Worm (Caenorhabditis elegans) whole organism, L1 larva: ENCODE measurements around the gene D1053.3.

Experiments used
- C04F5.9 ChIP-seq: sonication (generic microtip); optimal IDR thresholded peaks from 2 replicates; lab custom pipeline; 2016; ENCODE audit warnings: missing genetic modification characterization, missing compliant biosample characterization
- ceh-88 ChIP-seq: fragments of 200-800 bp; sonication (Bioruptor generic); IDR thresholded peaks from 2 replicates; pipeline ENCODE4 v1.3.6; 2022; ENCODE audit warnings: missing genetic modification characterization, missing compliant biosample characterization
- ces-1 ChIP-seq: fragments of 150-350 bp; optimal IDR thresholded peaks from 2 replicates; lab custom pipeline; 2014; ENCODE audit warnings: missing biosample characterization, missing genetic modification reagents, missing genetic modification characterization
- dsc-1 ChIP-seq: sonication (generic microtip); optimal IDR thresholded peaks from 2 replicates; lab custom pipeline; 2016; ENCODE audit warnings: mild to moderate bottlenecking, missing genetic modification characterization, missing compliant biosample characterization
- efl-1 ChIP-seq, 4 experiments: fragments of 150-350 bp; optimal IDR thresholded peaks in 3 of 4; peaks in 1 of 4; 1 replicate in 1 of 4; 2 replicates in 3 of 4; lab custom pipeline; 2014; ENCODE audit warnings: missing biosample characterization in 2 of 4, missing genetic modification characterization in 2 of 4, missing genetic modification reagents in 2 of 4
- elt-2 ChIP-seq: sonication (generic microtip); optimal IDR thresholded peaks from 2 replicates; lab custom pipeline; 2016; ENCODE audit warnings: missing genetic modification characterization, mild to moderate bottlenecking, inconsistent platforms, missing compliant biosample characterization, missing genetic modification reagents
- grh-1 ChIP-seq: fragments of 200-800 bp; sonication (Bioruptor generic); IDR thresholded peaks from 2 replicates; pipeline ENCODE4 v1.3.6; 2022; ENCODE audit warnings: missing genetic modification reagents, missing genetic modification characterization, missing compliant biosample characterization
- lin-14 ChIP-seq: fragments of 200-800 bp; sonication (Bioruptor generic); optimal IDR thresholded peaks from 2 replicates; lab custom pipeline; 2018; ENCODE audit warnings: mild to moderate bottlenecking, missing genetic modification characterization, moderate library complexity, missing compliant biosample characterization
- lin-35 ChIP-seq, 2 experiments: fragments of 150-350 bp; optimal IDR thresholded peaks; 2 replicates each; lab custom pipeline; 2014; ENCODE audit warnings: missing biosample characterization in 2 of 2, missing genetic modification characterization in 2 of 2, missing genetic modification reagents in 2 of 2
- lin-39 ChIP-seq: fragments of 150-350 bp; optimal IDR thresholded peaks from 2 replicates; lab custom pipeline; 2014; ENCODE audit warnings: missing biosample characterization, missing genetic modification reagents, missing genetic modification characterization
- nhr-77 ChIP-seq: fragments of 150-350 bp; optimal IDR thresholded peaks from 2 replicates; lab custom pipeline; 2014; ENCODE audit warnings: missing biosample characterization, missing genetic modification characterization
- snpc-4 ChIP-seq: fragments of 150-350 bp; optimal IDR thresholded peaks from 2 replicates; lab custom pipeline; 2014; ENCODE audit warnings: missing biosample characterization, missing genetic modification characterization
- unc-130 ChIP-seq: fragments of 150-350 bp; optimal IDR thresholded peaks from 2 replicates; lab custom pipeline; 2017; ENCODE audit warnings: missing biosample characterization, missing genetic modification characterization, inconsistent platforms

The D1053.3 gene

DNA sequence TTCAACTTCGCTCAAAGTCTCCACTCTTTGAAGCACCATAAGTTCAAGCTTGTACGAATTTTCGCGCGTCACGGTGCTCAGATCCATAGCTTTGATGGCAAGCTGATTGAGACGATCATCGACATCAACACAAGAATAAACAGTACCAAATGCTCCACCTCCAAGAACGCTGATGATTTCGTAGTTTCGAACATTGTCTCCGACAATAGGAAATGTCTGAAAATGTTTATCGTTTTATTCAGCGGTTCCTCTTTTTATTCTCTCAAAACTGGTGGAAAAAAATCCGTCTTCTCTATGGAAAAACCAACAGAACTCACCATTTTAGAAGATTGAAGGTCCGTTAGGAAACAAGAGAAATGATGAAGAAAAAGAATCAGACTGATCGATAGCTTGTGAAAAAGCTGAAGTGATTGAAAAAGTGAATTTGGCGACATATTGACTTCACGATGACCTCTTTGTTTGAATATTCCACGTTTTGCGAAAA is 49.1 kb downstream of the D1053.3 start, which contains the start of gene C44C10.7:
TSS of gene C44C10.7 (minus strand) at position 434 of the 484 bp plus-strand sequence.
- TF ChIP-seq grh-1 (GFP tag; lab: Robert Waterston, UW) (no peak), unc-130 (tag; lab: Kevin White, UChicago) (no peak), lin-39 (tag; lab: Kevin White, UChicago) (no peak), C04F5.9 (tag; lab: Kevin White, UChicago) (no peak), lin-14 (GFP tag; lab: Kevin White, UChicago) (no peak), dsc-1 (no peak), ceh-88 (no peak)
- TF ChIP-seq, all 84 proteins: peak for 0

DNA sequence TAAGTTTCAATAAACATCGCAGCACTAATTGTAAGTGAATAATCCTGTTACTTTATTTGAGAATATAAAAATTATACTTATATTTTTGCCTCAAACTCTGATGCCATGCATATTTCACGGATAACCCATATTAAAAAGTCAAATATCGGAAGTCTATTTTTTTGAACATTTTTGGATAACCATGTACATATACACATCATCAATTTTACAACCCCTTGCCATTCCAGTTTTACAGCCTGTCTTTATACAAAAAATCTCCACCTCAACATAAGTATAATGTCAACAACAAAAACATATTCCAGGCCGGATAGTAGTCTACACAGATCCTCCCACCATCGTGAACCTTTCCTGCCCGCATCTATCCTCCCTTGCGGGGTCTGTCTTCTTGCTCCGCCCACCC is 52.7 kb downstream of the D1053.3 start, which contains the start of gene hnd-1:
TSS of gene hnd-1 (plus strand) at position 301 of the 400 bp plus-strand sequence.
- TF ChIP-seq snpc-4 (tag; lab: Kevin White, UChicago) (no peak), efl-1 (optimal IDR thresholded peaks at IDR 0.05; lab: Kevin White, UChicago) (no peak), efl-1 (GFP tag; optimal IDR thresholded peaks at IDR 0.05 in 1 of 2; lab: Kevin White, UChicago) (peak in 1 of 2 experiments; percentile 27), ces-1 (GFP tag; lab: Kevin White, UChicago) (no peak)
- TF ChIP-seq, all 84 proteins: peak for 1

DNA sequence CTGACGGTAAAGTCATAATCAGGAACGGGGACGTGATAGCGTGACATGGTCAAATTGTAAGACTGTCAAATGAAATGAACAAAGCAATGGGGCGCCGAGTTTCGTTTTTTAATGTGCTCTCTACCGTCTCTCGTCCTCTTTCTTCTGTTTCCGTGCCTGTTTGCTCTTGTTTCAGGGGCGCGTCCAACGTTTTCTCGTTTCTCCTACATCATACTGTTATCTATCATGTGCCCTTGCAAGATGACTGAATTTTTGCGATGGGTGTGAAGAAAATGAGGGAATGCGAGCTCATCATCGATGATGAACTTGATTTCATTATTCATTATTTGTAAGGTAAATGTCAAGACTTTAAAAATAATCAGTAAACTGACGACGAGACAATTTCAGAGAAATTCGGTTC is 56.1 kb downstream of the D1053.3 start, which contains the start of gene T04F8.7:
TSS of gene T04F8.7 (minus strand) at position 130 of the 400 bp plus-strand sequence.
- peak in 1 of 2 experiments; percentile 30 for TF ChIP-seq lin-35 (GFP tag; optimal IDR thresholded peaks at IDR 0.05; lab: Kevin White, UChicago)
- TF ChIP-seq elt-2: peak; percentile 71
- TF ChIP-seq nhr-77 (tag; lab: Kevin White, UChicago): no peak
